Fruit fly (Drosophila melanogaster): ENCODE data around the gene Naa20A.

Gene Naa20A

DNA sequence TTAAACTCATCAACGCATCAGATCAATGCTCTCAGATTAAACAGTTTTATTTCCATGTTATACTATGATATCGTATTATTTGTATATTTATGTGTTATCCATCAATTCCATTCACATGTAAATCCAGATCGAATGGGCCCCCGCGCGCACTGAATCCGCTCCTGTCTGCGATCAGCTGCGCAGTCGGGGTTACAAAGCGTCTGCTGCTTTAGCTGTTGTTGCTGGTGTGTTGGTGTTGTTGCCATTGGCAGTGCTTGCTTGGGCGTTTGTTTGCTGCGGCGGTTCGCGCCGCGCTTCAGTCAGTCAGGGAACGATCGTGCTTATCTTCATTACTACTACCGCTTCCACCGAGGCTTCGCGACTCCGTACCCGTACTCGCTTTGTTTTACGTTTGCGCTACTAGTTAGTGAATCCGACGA lies 44.1 kb upstream of the Naa20A start, which contains the start of gene Zw (continued):
- TF ChIP-seq ss (GFP tag; optimal IDR thresholded peaks at IDR 0.05) (peak; percentile 15 to 31), CG6854 (GFP tag; optimal IDR thresholded peaks at IDR 0.05) (peak; percentile 33), CG11762 (GFP tag; optimal IDR thresholded peaks at IDR 0.05; ENCODE audit: insufficient read depth) (peak; percentile 18), CG15336 (GFP tag; IDR thresholded peaks at IDR 0.05) (peak; percentile 43; the same call in 1 of the 2 replicates), Met (GFP tag; optimal IDR thresholded peaks at IDR 0.05) (peak; percentile 72), acj6 (GFP tag; optimal IDR thresholded peaks at IDR 0.05) (peak; percentile 41), CG34406 (GFP tag; optimal IDR thresholded peaks at IDR 0.05) (peak; percentile 4), spab (GFP tag; optimal IDR thresholded peaks at IDR 0.05) (peak; percentile 2), Blimp-1 (GFP tag; optimal IDR thresholded peaks at IDR 0.05) (no peak), CG7368 (GFP tag; optimal IDR thresholded peaks at IDR 0.05) (peak; percentile 4), CG6792 (GFP tag; optimal IDR thresholded peaks at IDR 0.05) (peak; percentile 49), CG31627 (GFP tag; optimal IDR thresholded peaks at IDR 0.05) (peak; percentile 60), Hr38 (GFP tag; optimal IDR thresholded peaks at IDR 0.05) (no peak), CG4318 (GFP tag; optimal IDR thresholded peaks at IDR 0.05) (peak; percentile 17), CG10669 (GFP tag; optimal IDR thresholded peaks at IDR 0.05) (peak; percentile 40), Lpt (GFP tag; optimal IDR thresholded peaks at IDR 0.05) (peak; percentile 26), CG8119 (GFP tag; IDR thresholded peaks at IDR 0.05) (no peak), cyc (GFP tag; optimal IDR thresholded peaks at IDR 0.05) (peak; percentile 72), CG3032 (tag; optimal IDR thresholded peaks at IDR 0.05) (peak; percentile 36), fd59A (GFP tag; optimal IDR thresholded peaks at IDR 0.05) (peak; percentile 9), CG6808 (GFP tag; optimal IDR thresholded peaks at IDR 0.05) (peak; percentile 39)

DNA sequence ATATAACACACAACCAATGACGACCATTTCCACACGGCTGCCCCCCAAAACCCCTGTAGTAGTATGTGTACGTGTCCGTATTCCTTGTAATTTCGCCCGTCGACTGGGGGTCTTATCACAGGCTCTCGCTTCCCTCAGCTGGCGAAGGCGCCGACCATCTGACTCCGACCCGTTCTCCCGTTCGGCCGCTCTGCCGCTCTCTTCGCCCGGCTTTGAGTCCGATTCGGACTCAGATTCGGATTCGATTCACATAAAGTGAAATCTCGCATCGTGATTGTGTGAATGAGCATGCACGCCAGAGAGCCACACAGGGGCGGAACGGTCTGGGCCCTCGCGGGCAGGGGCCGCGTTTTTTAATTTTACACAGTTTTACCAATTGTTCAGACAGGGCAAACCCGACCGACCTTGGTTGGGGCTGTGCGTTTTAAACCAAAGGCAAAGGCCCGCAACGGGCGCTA lies 42.8 kb upstream of the Naa20A start:
- TF ChIP-seq CG16779 (tag; optimal IDR thresholded peaks at IDR 0.05) (peak; percentile 45), CG4318 (GFP tag; optimal IDR thresholded peaks at IDR 0.05) (no peak), dac (GFP tag; optimal IDR thresholded peaks at IDR 0.05) (no peak), Gug (GFP tag; IDR thresholded peaks at IDR 0.05) (peak; percentile 32; the same call in 1 of the 2 replicates), CG8119 (GFP tag; IDR thresholded peaks at IDR 0.05) (0 out of 3 replicates have a peak, but pooled peaks have one; percentile 27), Smox (GFP tag; optimal IDR thresholded peaks at IDR 0.05) (peak; percentile 7), Hr4 (GFP tag; optimal IDR thresholded peaks at IDR 0.05) (peak; percentile 23), CG15336 (GFP tag; IDR thresholded peaks at IDR 0.05) (peak; percentile 28; the same call in 1 of the 2 replicates), eg (GFP tag; IDR thresholded peaks at IDR 0.05) (peak; percentile 80), CG6808 (GFP tag; optimal IDR thresholded peaks at IDR 0.05) (no peak), CG10669 (GFP tag; optimal IDR thresholded peaks at IDR 0.05) (peak; percentile 22), CG6854 (GFP tag; optimal IDR thresholded peaks at IDR 0.05) (peak; percentile 23), Sox14 (GFP tag; optimal IDR thresholded peaks at IDR 0.05) (peak; percentile 46), Met (GFP tag; optimal IDR thresholded peaks at IDR 0.05) (peak; percentile 27), dsx (GFP tag; optimal IDR thresholded peaks at IDR 0.05; ENCODE audit: poor library complexity, severe bottlenecking) (peak; percentile 27), acj6 (GFP tag; optimal IDR thresholded peaks at IDR 0.05) (peak; percentile 20), cyc (GFP tag; optimal IDR thresholded peaks at IDR 0.05) (peak; percentile 50), Hr38 (GFP tag; optimal IDR thresholded peaks at IDR 0.05) (no peak), CG32006 (GFP tag; optimal IDR thresholded peaks at IDR 0.05) (peak; percentile 48), ss (GFP tag; optimal IDR thresholded peaks at IDR 0.05) (peak in 1 of 2 experiments; percentile 32), Ets21C (GFP tag; optimal IDR thresholded peaks at IDR 0.05) (peak; percentile 11), Sox15 (GFP tag; optimal IDR thresholded peaks at IDR 0.05) (no peak), pdm3 (GFP tag; optimal IDR thresholded peaks at IDR 0.05) (peak; percentile 36), Ets96B (tag; optimal IDR thresholded peaks at IDR 0.05) (peak; percentile 5), CG6276 (GFP tag; optimal IDR thresholded peaks at IDR 0.05) (no peak), topi (GFP tag; optimal IDR thresholded peaks at IDR 0.05) (peak; percentile 26), CG3919 (GFP tag; optimal IDR thresholded peaks at IDR 0.05) (peak; percentile 46), fd59A (GFP tag; optimal IDR thresholded peaks at IDR 0.05) (no peak), Hr39 (GFP tag; optimal IDR thresholded peaks at IDR 0.05) (peak; percentile 50), CG3032 (tag; optimal IDR thresholded peaks at IDR 0.05) (peak; percentile 41), Lpt (GFP tag; optimal IDR thresholded peaks at IDR 0.05) (no peak), fd85E (GFP tag; optimal IDR thresholded peaks at IDR 0.05) (no peak), salr (GFP tag; optimal IDR thresholded peaks at IDR 0.05) (no peak), svp (GFP tag) (peak; percentile 93), CG10631 (GFP tag; optimal IDR thresholded peaks at IDR 0.05) (no peak), vri (GFP tag; optimal IDR thresholded peaks at IDR 0.05) (peak; percentile 7), CG11902 (GFP tag; optimal IDR thresholded peaks at IDR 0.05) (peak; percentile 92), CG31627 (GFP tag; optimal IDR thresholded peaks at IDR 0.05) (peak; percentile 56), CG8632 (GFP tag; optimal IDR thresholded peaks at IDR 0.05) (no peak), Blimp-1 (GFP tag; optimal IDR thresholded peaks at IDR 0.05) (peak; percentile 24), Eip75B (GFP tag; optimal IDR thresholded peaks at IDR 0.05) (peak; percentile 28)

Data from whole organism, prepupa.